Worm (Caenorhabditis elegans): ENCODE data around the gene F55B11.7.

DNA sequence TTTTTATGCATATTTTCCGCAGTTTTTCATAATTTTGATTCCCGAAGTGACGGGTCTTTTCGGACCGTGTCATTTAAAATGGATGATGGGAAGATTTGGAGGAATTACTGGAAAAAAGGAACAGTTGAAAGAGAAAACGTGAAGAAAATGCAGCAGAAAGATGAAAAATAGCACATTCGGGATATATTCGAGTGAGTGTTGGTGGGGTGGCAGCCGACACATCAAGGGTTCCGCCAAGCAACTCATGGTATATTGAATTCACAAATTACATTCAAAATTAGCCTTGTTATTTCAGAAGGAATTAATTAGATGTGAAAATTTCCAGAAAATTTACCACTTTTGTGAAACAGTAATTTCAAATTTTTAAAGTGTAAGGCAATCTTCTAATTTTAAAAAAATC lies 22.2 kb upstream of the F55B11.7 start, which contains the start of gene tra-3:
- TF ChIP-seq unc-62 (GFP tag; optimal IDR thresholded peaks at IDR 0.05) = no peak
- TF ChIP-seq nhr-12 (tag; optimal IDR thresholded peaks at IDR 0.05) = no peak
- TF ChIP-seq nhr-76 (tag; optimal IDR thresholded peaks at IDR 0.05) = no peak
- TF ChIP-seq ces-1 (GFP tag; optimal IDR thresholded peaks at IDR 0.05) = no peak
- TF ChIP-seq snpc-4 (tag; optimal IDR thresholded peaks at IDR 0.05) = no peak
- no peak for TF ChIP-seq elt-1 (tag; optimal IDR thresholded peaks at IDR 0.05; ENCODE audit: borderline replicate concordance, insufficient read depth)
- no peak for TF ChIP-seq ztf-11 (tag; optimal IDR thresholded peaks at IDR 0.05)
- TF ChIP-seq zip-8 (tag; optimal IDR thresholded peaks at IDR 0.05) = no peak
- TF ChIP-seq ceh-39 (tag; optimal IDR thresholded peaks at IDR 0.05) = no peak
- TF ChIP-seq blmp-1 (tag; optimal IDR thresholded peaks at IDR 0.05) = no peak
- TF ChIP-seq lsy-2 (tag; optimal IDR thresholded peaks at IDR 0.05) = no peak
- no peak for TF ChIP-seq nhr-237 (tag; optimal IDR thresholded peaks at IDR 0.05)

Data from whole organism, mixed stage, embryonic.